Fruit fly (Drosophila melanogaster) whole organism, wandering third instar larva: ENCODE data around the gene CG34056.

Experiments used
- Abd-B ChIP-seq: fragments of >200 bp; optimal IDR thresholded peaks from 2 replicates; lab custom pipeline; 2017; ENCODE audit warnings: missing biosample characterization, missing genetic modification characterization
- CG32264 ChIP-seq: fragments of 200-800 bp; sonication (Bioruptor generic); optimal IDR thresholded peaks from 2 replicates; lab custom pipeline; 2016; ENCODE audit warnings: missing biosample characterization, missing genetic modification characterization
- CG9705 ChIP-seq: fragments of 200-800 bp; sonication (Bioruptor generic); optimal IDR thresholded peaks from 2 replicates; lab custom pipeline; 2018; ENCODE audit warnings: missing biosample characterization, mild to moderate bottlenecking, missing genetic modification characterization
- CrebA ChIP-seq: fragments of 200-800 bp; sonication (Bioruptor generic); optimal IDR thresholded peaks from 2 replicates; lab custom pipeline; 2016; ENCODE audit warnings: missing biosample characterization, mild to moderate bottlenecking, missing genetic modification characterization, borderline replicate concordance
- Dfd ChIP-seq: fragments of >200 bp; optimal IDR thresholded peaks from 2 replicates; lab custom pipeline; 2017; ENCODE audit warnings: missing biosample characterization, missing genetic modification characterization
- Dif ChIP-seq: fragments of 200-275, 200-300 bp; sonication (Bioruptor generic); optimal IDR thresholded peaks from 2 replicates; lab custom pipeline; 2018; ENCODE audit warnings: missing biosample characterization, missing genetic modification characterization; ENCODE audit not compliant: partially characterized antibody
- GATAd ChIP-seq: sonication (Bioruptor generic); optimal IDR thresholded peaks from 2 replicates; lab custom pipeline; 2016; ENCODE audit warnings: missing biosample characterization, missing genetic modification characterization
- Hnf4 ChIP-seq: fragments of 200-800 bp; sonication (Bioruptor generic); optimal IDR thresholded peaks from 2 replicates; lab custom pipeline; 2016; ENCODE audit warnings: missing biosample characterization, mild to moderate bottlenecking, missing genetic modification characterization
- Hr78 ChIP-seq: fragments of >200 bp; optimal IDR thresholded peaks from 2 replicates; lab custom pipeline; 2017; ENCODE audit warnings: missing biosample characterization, missing genetic modification characterization
- Hr83 ChIP-seq: fragments of 200-300 bp; sonication (Bioruptor generic); optimal IDR thresholded peaks from 2 replicates; lab custom pipeline; 2016; ENCODE audit warnings: missing biosample characterization, mild to moderate bottlenecking, missing genetic modification characterization, moderate library complexity; ENCODE audit not compliant: poor library complexity, severe bottlenecking
- Myc ChIP-seq: fragments of >200 bp; optimal IDR thresholded peaks from 2 replicates; lab custom pipeline; 2017
- OdsH ChIP-seq: fragments of 200-800 bp; sonication (Bioruptor generic); optimal IDR thresholded peaks from 2 replicates; lab custom pipeline; 2016; ENCODE audit warnings: missing biosample characterization, mild to moderate bottlenecking, missing genetic modification characterization
- Rel ChIP-seq, 2 experiments: fragments of 200-800 bp; sonication (Bioruptor generic) in 1 of 2; optimal IDR thresholded peaks; 2 replicates in 1 of 2; 3 replicates in 1 of 2; lab custom pipeline; 2016 to 2019; ENCODE audit warnings: mild to moderate bottlenecking in 2 of 2, missing biosample characterization in 2 of 2, missing genetic modification characterization in 2 of 2, moderate library complexity in 1 of 2
- Sp1 ChIP-seq: fragments of 200-800 bp; sonication (Bioruptor generic); optimal IDR thresholded peaks from 3 replicates; lab custom pipeline; 2019; ENCODE audit warnings: missing biosample characterization, mild to moderate bottlenecking, missing genetic modification characterization, moderate library complexity
- Vsx2 ChIP-seq: fragments of 200-300, 225-300 bp; sonication (Bioruptor generic); optimal IDR thresholded peaks from 2 replicates; lab custom pipeline; 2018; ENCODE audit warnings: missing biosample characterization, missing genetic modification characterization; ENCODE audit not compliant: partially characterized antibody
- br ChIP-seq: fragments of 200-800 bp; sonication (Bioruptor generic); optimal IDR thresholded peaks from 2 replicates; lab custom pipeline; 2016; ENCODE audit warnings: missing biosample characterization, missing genetic modification characterization
- dl ChIP-seq, 2 experiments: fragments of 175-275, 200-275 bp in 1 of 2; fragments of 200-275 bp in 1 of 2; sonication (Bioruptor generic); optimal IDR thresholded peaks; lab custom pipeline; 2018; ENCODE audit warnings: mild to moderate bottlenecking in 2 of 2, missing biosample characterization in 2 of 2, missing genetic modification characterization in 2 of 2, moderate library complexity in 2 of 2; ENCODE audit not compliant: partially characterized antibody in 2 of 2, insufficient read depth in 1 of 2
- dsf ChIP-seq: sonication (Bioruptor generic); optimal IDR thresholded peaks from 2 replicates; lab custom pipeline; 2016; ENCODE audit warnings: missing biosample characterization, missing genetic modification characterization, borderline replicate concordance
- ey ChIP-seq: fragments of 200-800 bp; sonication (Bioruptor generic); optimal IDR thresholded peaks from 2 replicates; lab custom pipeline; 2016; ENCODE audit warnings: missing biosample characterization, missing genetic modification characterization
- foxo ChIP-seq, 2 experiments: fragments of 200-800 bp; sonication (Bioruptor generic); optimal IDR thresholded peaks; 2 replicates in 1 of 2; 3 replicates in 1 of 2; lab custom pipeline; 2016 to 2017; ENCODE audit warnings: missing biosample characterization in 2 of 2, missing genetic modification characterization in 2 of 2
- fru ChIP-seq: fragments of 200-800 bp; sonication (Bioruptor generic); optimal IDR thresholded peaks from 3 replicates; lab custom pipeline; 2016; ENCODE audit warnings: missing biosample characterization, mild to moderate bottlenecking, missing genetic modification characterization
- h ChIP-seq: fragments of 200-800 bp; sonication (Bioruptor generic); optimal IDR thresholded peaks from 3 replicates; lab custom pipeline; 2016; ENCODE audit warnings: missing biosample characterization, mild to moderate bottlenecking, missing genetic modification characterization
- jim ChIP-seq: fragments of 175-275, 200-325 bp; sonication (Bioruptor generic); optimal IDR thresholded peaks from 2 replicates; lab custom pipeline; 2016; ENCODE audit warnings: missing biosample characterization, mild to moderate bottlenecking, missing genetic modification characterization
- lola ChIP-seq: fragments of >200 bp; optimal IDR thresholded peaks from 2 replicates; lab custom pipeline; 2017; ENCODE audit warnings: missing biosample characterization, missing genetic modification characterization
- pan ChIP-seq: fragments of >200 bp; optimal IDR thresholded peaks from 2 replicates; lab custom pipeline; 2017
- psq ChIP-seq: fragments of 200-800 bp; sonication (Bioruptor generic); optimal IDR thresholded peaks from 3 replicates; lab custom pipeline; 2017; ENCODE audit warnings: missing biosample characterization, mild to moderate bottlenecking, missing genetic modification characterization, moderate library complexity
- rgr ChIP-seq: fragments of 200-800 bp; sonication (Bioruptor generic); optimal IDR thresholded peaks from 3 replicates; lab custom pipeline; 2016; ENCODE audit warnings: missing biosample characterization, mild to moderate bottlenecking, missing genetic modification characterization
- sage ChIP-seq: fragments of 200-800 bp; sonication (Bioruptor generic); optimal IDR thresholded peaks from 2 replicates; lab custom pipeline; 2016; ENCODE audit warnings: missing biosample characterization, mild to moderate bottlenecking, missing genetic modification characterization
- sv ChIP-seq: fragments of 200-800 bp; sonication (Bioruptor generic); optimal IDR thresholded peaks from 3 replicates; lab custom pipeline; 2016; ENCODE audit warnings: missing biosample characterization, missing genetic modification characterization
- tai ChIP-seq: sonication (Bioruptor generic); optimal IDR thresholded peaks from 2 replicates; lab custom pipeline; 2016; ENCODE audit warnings: missing biosample characterization, missing genetic modification characterization
- usp ChIP-seq: fragments of >200 bp; optimal IDR thresholded peaks from 2 replicates; lab custom pipeline; 2017; ENCODE audit warnings: missing biosample characterization, missing genetic modification characterization
- woc ChIP-seq: sonication (Bioruptor generic); optimal IDR thresholded peaks from 2 replicates; lab custom pipeline; 2016; ENCODE audit warnings: missing biosample characterization, mild to moderate bottlenecking, missing genetic modification characterization

The CG34056 gene

dm6 chr3L:882892-883255, 12.9 kb upstream of the CG34056 start:
- TF ChIP-seq CG32264 (GFP tag; lab: Kevin White, UChicago) (no peak), Dfd (GFP tag; lab: Kevin White, UChicago) (no peak), dsf (GFP tag; lab: Kevin White, UChicago) (no peak), lola (GFP tag; lab: Kevin White, UChicago) (no peak), rgr (GFP tag; lab: Kevin White, UChicago) (no peak), sv (GFP tag; lab: Kevin White, UChicago) (no peak), foxo (GFP tag; optimal IDR thresholded peaks at IDR 0.05; lab: Kevin White, UChicago) (no peak), fru (no peak), Dif (GFP tag; lab: Kevin White, UChicago) (no peak), CG9705 (no peak), CrebA (GFP tag; lab: Kevin White, UChicago) (no peak), Hnf4 (GFP tag; lab: Kevin White, UChicago) (no peak), tai (GFP tag; lab: Kevin White, UChicago) (no peak), psq (no peak), Hr83 (GFP tag; lab: Kevin White, UChicago) (no peak), ey (GFP tag; lab: Kevin White, UChicago) (no peak), woc (GFP tag; lab: Kevin White, UChicago) (no peak), Rel (GFP tag; optimal IDR thresholded peaks at IDR 0.05; lab: Kevin White, UChicago) (no peak), Rel (tag; optimal IDR thresholded peaks at IDR 0.05; lab: Kevin White, UChicago) (no peak)

dm6 chr3L:883786-884185, 12.0 kb upstream of the CG34056 start:
- no peak for TF ChIP-seq pan
- no peak for TF ChIP-seq jim (GFP tag; lab: Kevin White, UChicago)
- TF ChIP-seq Hr83 (GFP tag; lab: Kevin White, UChicago), result no peak
- TF ChIP-seq sv (GFP tag; lab: Kevin White, UChicago), result no peak
- no peak for TF ChIP-seq tai (GFP tag; lab: Kevin White, UChicago)
- no peak for TF ChIP-seq woc (GFP tag; lab: Kevin White, UChicago)
- TF ChIP-seq OdsH (GFP tag; lab: Kevin White, UChicago), result no peak

DNA sequence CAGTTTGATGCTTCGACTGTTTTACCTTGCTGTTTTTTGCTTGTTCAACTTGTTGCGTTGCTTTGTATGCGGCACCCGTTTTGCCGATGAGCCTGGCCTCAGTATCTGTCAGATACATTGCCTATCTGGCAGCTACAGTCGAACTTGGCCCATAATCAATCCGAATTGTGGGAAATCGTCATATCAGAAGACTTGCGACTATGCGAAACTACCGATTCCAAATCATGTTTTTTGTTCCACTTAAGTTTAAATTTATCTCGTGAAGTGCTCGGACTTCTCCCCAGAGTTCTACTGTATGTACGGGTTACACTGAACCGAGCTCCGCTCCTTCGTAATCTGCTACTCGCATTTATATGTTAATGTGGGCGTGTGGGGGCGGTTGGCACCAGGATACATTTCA, 11.5 kb upstream of the CG34056 start:
- TF ChIP-seq Abd-B (GFP tag; lab: Kevin White, UChicago) (no peak), GATAd (GFP tag; lab: Kevin White, UChicago) (no peak), Sp1 (no peak), rgr (GFP tag; lab: Kevin White, UChicago) (no peak), Hnf4 (GFP tag; lab: Kevin White, UChicago) (no peak), ey (GFP tag; lab: Kevin White, UChicago) (no peak), Vsx2 (GFP tag; lab: Kevin White, UChicago) (no peak), sage (GFP tag; lab: Kevin White, UChicago) (no peak), Rel (GFP tag; optimal IDR thresholded peaks at IDR 0.05; lab: Kevin White, UChicago) (no peak), Rel (tag; optimal IDR thresholded peaks at IDR 0.05; lab: Kevin White, UChicago) (no peak), usp (GFP tag; lab: Kevin White, UChicago) (no peak), Hr78 (GFP tag; lab: Kevin White, UChicago) (no peak), Hr83 (GFP tag; lab: Kevin White, UChicago) (no peak), Myc (lab: Kevin White, UChicago) (no peak), psq (no peak), pan (no peak), h (GFP tag; lab: Kevin White, UChicago) (no peak), woc (GFP tag; lab: Kevin White, UChicago) (no peak), foxo (GFP tag; optimal IDR thresholded peaks at IDR 0.05; lab: Kevin White, UChicago) (no peak), br (GFP tag; lab: Kevin White, UChicago) (no peak), dl (GFP tag; optimal IDR thresholded peaks at IDR 0.05; lab: Kevin White, UChicago; ENCODE audit: insufficient read depth in 1 of 2, partially characterized antibody in 2 of 2) (no peak)

- TF ChIP-seq lola (GFP tag; lab: Kevin White, UChicago), result no peak
- TF ChIP-seq Rel (GFP tag; optimal IDR thresholded peaks at IDR 0.05; lab: Kevin White, UChicago), result no peak
- TF ChIP-seq Rel (tag; optimal IDR thresholded peaks at IDR 0.05; lab: Kevin White, UChicago), result peak; percentile 14
- TF ChIP-seq sage (GFP tag; lab: Kevin White, UChicago), result no peak
- TF ChIP-seq CrebA (GFP tag; lab: Kevin White, UChicago), result no peak
- TF ChIP-seq, all 38 proteins: peak for 1
These were observed 10.7 kb upstream of the CG34056 start for dm6 chr3L:885006-885405.
